Worm (Caenorhabditis elegans) whole organism, L3 larva: Measurements from ENCODE around the gene gdh-1.

Experiments used
- R02D3.7 ChIP-seq: fragments of 150-350 bp; optimal IDR thresholded peaks from 2 replicates; lab custom pipeline; 2014; ENCODE audit warnings: missing biosample characterization, missing genetic modification characterization
- aly-2 ChIP-seq: fragments of 150-350 bp; optimal IDR thresholded peaks from 2 replicates; lab custom pipeline; 2014; ENCODE audit warnings: missing biosample characterization, missing genetic modification characterization
- ceh-16 ChIP-seq: sonication (generic microtip); optimal IDR thresholded peaks from 2 replicates; lab custom pipeline; 2017; ENCODE audit warnings: missing biosample characterization, missing genetic modification characterization
- ceh-28 ChIP-seq: fragments of 150-350 bp; optimal IDR thresholded peaks from 2 replicates; lab custom pipeline; 2014; ENCODE audit warnings: missing biosample characterization, missing genetic modification reagents, missing genetic modification characterization
- ceh-9 ChIP-seq: sonication (generic microtip); optimal IDR thresholded peaks from 2 replicates; lab custom pipeline; 2018; ENCODE audit warnings: missing biosample characterization, missing genetic modification characterization
- daf-12 ChIP-seq: fragments of 150-350 bp; optimal IDR thresholded peaks from 2 replicates; lab custom pipeline; 2014; ENCODE audit warnings: missing biosample characterization, missing genetic modification reagents, missing genetic modification characterization
- egl-27 ChIP-seq: sonication (generic microtip); optimal IDR thresholded peaks from 4 replicates; lab custom pipeline; 2017; ENCODE audit warnings: missing biosample characterization, missing genetic modification reagents, missing genetic modification characterization
- elt-1 ChIP-seq: fragments of 150-350 bp; optimal IDR thresholded peaks from 2 replicates; lab custom pipeline; 2014; ENCODE audit warnings: missing biosample characterization, missing genetic modification characterization
- elt-2 ChIP-seq: sonication (generic microtip); optimal IDR thresholded peaks from 2 replicates; lab custom pipeline; 2016; ENCODE audit warnings: missing genetic modification reagents, mild to moderate bottlenecking, missing genetic modification characterization, missing compliant biosample characterization
- eor-1 ChIP-seq, 2 experiments: fragments of 150-350 bp; optimal IDR thresholded peaks; 2 replicates each; lab custom pipeline; 2014 to 2018; ENCODE audit warnings: missing biosample characterization in 2 of 2, missing genetic modification characterization in 2 of 2
- fkh-10 ChIP-seq: sonication (generic microtip); optimal IDR thresholded peaks from 2 replicates; lab custom pipeline; 2017; ENCODE audit warnings: missing biosample characterization, missing genetic modification reagents, missing genetic modification characterization
- fos-1 ChIP-seq: fragments of 150-350 bp; optimal IDR thresholded peaks from 2 replicates; lab custom pipeline; 2014; ENCODE audit warnings: missing biosample characterization, missing genetic modification characterization
- hmg-11 ChIP-seq: sonication (generic microtip); optimal IDR thresholded peaks from 2 replicates; lab custom pipeline; 2016; ENCODE audit warnings: missing genetic modification characterization, missing compliant biosample characterization
- jun-1 ChIP-seq: fragments of 150-350 bp; optimal IDR thresholded peaks from 2 replicates; lab custom pipeline; 2014; ENCODE audit warnings: missing biosample characterization, missing genetic modification reagents, missing genetic modification characterization
- lin-39 ChIP-seq: fragments of 150-350 bp; optimal IDR thresholded peaks from 2 replicates; lab custom pipeline; 2018; ENCODE audit warnings: missing biosample characterization, missing genetic modification reagents, missing genetic modification characterization
- lsy-12 ChIP-seq: sonication (generic microtip); optimal IDR thresholded peaks from 2 replicates; lab custom pipeline; 2016; ENCODE audit warnings: mild to moderate bottlenecking, missing genetic modification characterization, missing compliant biosample characterization
- mml-1 ChIP-seq: fragments of 150-350 bp; sonication (generic microtip); optimal IDR thresholded peaks from 3 replicates; lab custom pipeline; 2014; ENCODE audit warnings: missing biosample characterization, missing genetic modification characterization
- nfya-1 ChIP-seq: sonication (generic microtip); optimal IDR thresholded peaks from 2 replicates; lab custom pipeline; 2017; ENCODE audit warnings: missing genetic modification characterization, mild to moderate bottlenecking, missing compliant biosample characterization, antibody characterized with exemption, moderate library complexity; ENCODE audit not compliant: insufficient read depth
- nhr-11 ChIP-seq: fragments of 150-350 bp; optimal IDR thresholded peaks from 2 replicates; lab custom pipeline; 2014; ENCODE audit warnings: missing biosample characterization, missing genetic modification characterization
- nhr-12 ChIP-seq: fragments of 150-350 bp; optimal IDR thresholded peaks from 2 replicates; lab custom pipeline; 2014; ENCODE audit warnings: missing biosample characterization, missing genetic modification characterization
- nhr-23 ChIP-seq: fragments of 150-350 bp; optimal IDR thresholded peaks from 2 replicates; lab custom pipeline; 2014; ENCODE audit warnings: missing biosample characterization, missing genetic modification reagents, missing genetic modification characterization
- nhr-28 ChIP-seq: fragments of 150-350 bp; optimal IDR thresholded peaks from 2 replicates; lab custom pipeline; 2014; ENCODE audit warnings: missing biosample characterization, missing genetic modification characterization
- nhr-76 ChIP-seq: fragments of 150-350 bp; sonication (generic microtip); optimal IDR thresholded peaks from 5 replicates; lab custom pipeline; 2014; ENCODE audit warnings: missing biosample characterization, missing genetic modification characterization
- nhr-77 ChIP-seq: fragments of 150-350 bp; optimal IDR thresholded peaks from 2 replicates; lab custom pipeline; 2014; ENCODE audit warnings: missing biosample characterization, missing genetic modification characterization
- pha-4 ChIP-seq: fragments of 150-350 bp; optimal IDR thresholded peaks from 2 replicates; lab custom pipeline; 2014; ENCODE audit warnings: missing biosample characterization, missing genetic modification reagents, missing genetic modification characterization
- pqm-1 ChIP-seq: fragments of 150-350 bp; optimal IDR thresholded peaks from 2 replicates; lab custom pipeline; 2017; ENCODE audit warnings: missing biosample characterization, missing genetic modification characterization, inconsistent platforms
- sea-2 ChIP-seq: fragments of 150-350 bp; sonication (generic microtip); optimal IDR thresholded peaks from 4 replicates; lab custom pipeline; 2014; ENCODE audit warnings: missing biosample characterization, missing genetic modification reagents, missing genetic modification characterization
- skn-1 ChIP-seq: fragments of 150-350 bp; optimal IDR thresholded peaks from 2 replicates; lab custom pipeline; 2014; ENCODE audit warnings: missing biosample characterization, missing genetic modification characterization
- unc-39 ChIP-seq: sonication (generic microtip); optimal IDR thresholded peaks from 4 replicates; lab custom pipeline; 2017; ENCODE audit warnings: missing biosample characterization, missing genetic modification characterization
- unc-62 ChIP-seq: fragments of 150-350 bp; sonication (generic microtip); optimal IDR thresholded peaks from 4 replicates; lab custom pipeline; 2014; ENCODE audit warnings: missing biosample characterization, missing genetic modification reagents, missing genetic modification characterization
- ztf-11 ChIP-seq: fragments of 150-350 bp; optimal IDR thresholded peaks from 2 replicates; lab custom pipeline; 2014; ENCODE audit warnings: missing biosample characterization, missing genetic modification characterization

The gdh-1 gene

ce11 chrIV:11917886-11918285, 35.2 kb upstream of the gdh-1 start:
- TF ChIP-seq pha-4 (tag; lab: Kevin White, UChicago) = peak; percentile 44
- TF ChIP-seq hmg-11 (tag; lab: Kevin White, UChicago) = no peak
- TF ChIP-seq jun-1 (tag; lab: Kevin White, UChicago) = peak; percentile 1
- TF ChIP-seq pqm-1 (tag; lab: Kevin White, UChicago) = peak; percentile 90
- peak; percentile 90 for TF ChIP-seq elt-2 (tag; lab: Kevin White, UChicago)

- TF ChIP-seq skn-1 (tag; lab: Kevin White, UChicago) (no peak), egl-27 (tag; lab: Kevin White, UChicago) (no peak), hmg-11 (tag; lab: Kevin White, UChicago) (no peak), fos-1 (tag; lab: Kevin White, UChicago) (no peak), nhr-11 (no peak), aly-2 (tag; lab: Kevin White, UChicago) (no peak), pqm-1 (tag; lab: Kevin White, UChicago) (no peak), lsy-12 (tag; lab: Kevin White, UChicago) (no peak), fkh-10 (GFP tag; lab: Kevin White, UChicago) (no peak), elt-1 (tag; lab: Kevin White, UChicago) (no peak), ztf-11 (tag; lab: Kevin White, UChicago) (no peak), nhr-28 (tag; lab: Kevin White, UChicago) (no peak), unc-62 (GFP tag; lab: Kevin White, UChicago) (no peak), lin-39 (tag; lab: Kevin White, UChicago) (no peak)
These were observed 34.0 kb upstream of the gdh-1 start for ce11 chrIV:11919067-11919466.

ce11 chrIV:11922011-11922410, 31.0 kb upstream of the gdh-1 start, which contains the start of gene ZK822.1:
ZK822.1 (minus strand) TSS chrIV:11922131.
- TF ChIP-seq nfya-1 (tag; lab: Kevin White, UChicago) (no peak), mml-1 (tag; lab: Kevin White, UChicago) (no peak), ceh-28 (no peak), nhr-11 (no peak)
- TF ChIP-seq, all 47 proteins: peak for 0

- TF ChIP-seq daf-12 (tag; lab: Kevin White, UChicago) (no peak), eor-1 (tag; optimal IDR thresholded peaks at IDR 0.05; lab: Kevin White, UChicago) (no peak), nhr-23 (tag; lab: Kevin White, UChicago) (no peak), unc-39 (tag; lab: Kevin White, UChicago) (no peak), unc-62 (GFP tag; lab: Kevin White, UChicago) (no peak)
These were observed 30.0 kb upstream of the gdh-1 start, which contains the start of gene srlf-31 for ce11 chrIV:11923074-11923473. srlf-31 (minus strand) TSS chrIV:11923174.

- TF ChIP-seq ceh-16 (tag; lab: Kevin White, UChicago) (no peak), sea-2 (GFP tag; lab: Kevin White, UChicago) (no peak), pha-4 (tag; lab: Kevin White, UChicago) (no peak), mml-1 (tag; lab: Kevin White, UChicago) (no peak), nhr-76 (tag; lab: Kevin White, UChicago) (no peak), nhr-12 (tag; lab: Kevin White, UChicago) (no peak), ceh-9 (no peak), R02D3.7 (tag; lab: Kevin White, UChicago) (no peak), elt-1 (tag; lab: Kevin White, UChicago) (no peak), nhr-77 (no peak), lsy-12 (tag; lab: Kevin White, UChicago) (no peak), nhr-11 (no peak), skn-1 (tag; lab: Kevin White, UChicago) (no peak), aly-2 (tag; lab: Kevin White, UChicago) (no peak), ceh-28 (no peak), elt-2 (tag; lab: Kevin White, UChicago) (no peak), hmg-11 (tag; lab: Kevin White, UChicago) (no peak), eor-1 (tag; optimal IDR thresholded peaks at IDR 0.05; lab: Kevin White, UChicago) (no peak)
These were observed 29.0 kb upstream of the gdh-1 start for ce11 chrIV:11924092-11924491.
